Fruit fly (Drosophila melanogaster): ENCODE data around the gene Cht7.

DNA sequence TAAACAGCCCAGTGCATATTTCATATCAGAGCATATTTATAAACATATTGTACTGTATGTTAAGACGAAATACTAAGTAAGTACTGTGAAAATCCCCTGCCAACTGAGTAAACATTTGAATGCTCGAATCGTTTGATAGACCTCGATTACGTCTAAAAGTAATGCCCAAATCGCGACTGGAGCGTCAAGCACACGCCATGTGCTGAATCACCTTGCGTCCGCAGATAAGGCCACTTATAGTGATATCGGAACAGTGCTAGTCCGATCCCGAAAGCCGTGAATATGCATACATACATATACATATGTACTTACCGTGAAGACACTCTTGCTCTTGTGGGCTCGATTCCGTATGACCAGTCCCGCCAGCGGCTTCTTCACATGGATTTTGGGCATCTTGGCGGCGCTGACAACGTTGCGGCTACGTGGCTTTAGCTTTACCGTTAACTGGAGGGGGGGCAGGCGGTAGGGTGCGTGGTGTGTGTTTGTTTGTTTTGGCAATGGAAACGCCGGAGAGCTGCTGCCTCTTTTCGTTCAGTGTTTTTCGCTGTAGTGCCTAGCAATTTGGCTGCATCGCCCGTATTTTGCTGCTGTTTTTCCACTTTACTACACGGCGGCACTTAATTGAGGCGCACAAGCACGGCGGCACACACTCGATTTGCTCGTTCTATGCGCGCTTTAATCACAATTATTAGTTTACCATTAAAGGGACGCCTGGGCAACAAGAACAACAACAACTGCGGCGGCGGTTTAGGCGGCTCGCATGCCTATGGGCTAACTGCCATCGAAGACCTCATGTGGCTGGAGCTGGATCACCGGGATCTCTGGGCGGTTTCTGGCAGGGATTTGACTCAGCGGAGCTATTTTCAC is 36.0 kb upstream of the Cht7 start:
- TF ChIP-seq gcm (GFP tag; optimal IDR thresholded peaks at IDR 0.05) (no peak), usp (GFP tag; optimal IDR thresholded peaks at IDR 0.05) (no peak), ATbp (GFP tag; optimal IDR thresholded peaks at IDR 0.05) (no peak), Hr39 (optimal IDR thresholded peaks at IDR 0.05) (no peak), inv (GFP tag; IDR thresholded peaks at IDR 0.05; ENCODE audit: partially characterized antibody) (no peak), CG17186 (GFP tag; optimal IDR thresholded peaks at IDR 0.05) (no peak), CG8089 (GFP tag; optimal IDR thresholded peaks at IDR 0.05) (no peak), Bteb2 (GFP tag; optimal IDR thresholded peaks at IDR 0.05) (no peak), Hr78 (GFP tag; optimal IDR thresholded peaks at IDR 0.05) (no peak), Stat92E (GFP tag; optimal IDR thresholded peaks at IDR 0.05) (no peak), D19B (GFP tag; optimal IDR thresholded peaks at IDR 0.05) (no peak)

Measured in whole organism, embryonic.